Worm (Caenorhabditis elegans) whole organism, young adult: ENCODE data around the gene Y37E11AM.3.

Experiments used
- B0019.2 ChIP-seq: fragments of 200-800 bp; sonication (Bioruptor generic); conservative IDR thresholded peaks from 2 replicates; pipeline ENCODE4 v1.3.6; 2022; ENCODE audit warnings: missing genetic modification reagents, missing genetic modification characterization, missing compliant biosample characterization
- B0336.3 ChIP-seq: fragments of 200-800 bp; sonication (Bioruptor generic); IDR thresholded peaks from 2 replicates; pipeline ENCODE4 v1.3.6; 2022; ENCODE audit warnings: missing genetic modification characterization, missing compliant biosample characterization
- C06A6.2 ChIP-seq: fragments of 200-800 bp; sonication (Bioruptor generic); conservative IDR thresholded peaks from 2 replicates; pipeline ENCODE4 v1.3.6; 2022; ENCODE audit warnings: missing genetic modification characterization, missing compliant biosample characterization
- D2030.7 ChIP-seq: fragments of 200-800 bp; sonication (Bioruptor generic); IDR thresholded peaks from 2 replicates; pipeline ENCODE4 v1.3.6; 2022; ENCODE audit warnings: missing genetic modification reagents, missing genetic modification characterization, missing compliant biosample characterization
- F23B12.7 ChIP-seq: sonication (generic microtip); optimal IDR thresholded peaks from 2 replicates; lab custom pipeline; 2017; ENCODE audit warnings: missing genetic modification characterization, mild to moderate bottlenecking, missing compliant biosample characterization, antibody characterized with exemption, moderate library complexity; ENCODE audit not compliant: insufficient read depth
- F33H1.4 ChIP-seq: fragments of 200-800 bp; sonication (Bioruptor generic); IDR thresholded peaks from 2 replicates; pipeline ENCODE4 v1.3.6; 2022; ENCODE audit warnings: missing genetic modification reagents, missing genetic modification characterization, missing compliant biosample characterization
- F37B4.10 ChIP-seq: fragments of 200-800 bp; sonication (Bioruptor generic); IDR thresholded peaks from 2 replicates; pipeline ENCODE4 v1.3.6; 2022; ENCODE audit warnings: missing genetic modification characterization, missing compliant biosample characterization
- F57A8.1 ChIP-seq: fragments of 200-800 bp; sonication (Bioruptor generic); optimal IDR thresholded peaks from 2 replicates; lab custom pipeline; 2018; ENCODE audit warnings: mild to moderate bottlenecking, missing genetic modification characterization, moderate library complexity, missing compliant biosample characterization
- F57C9.4 ChIP-seq: sonication (generic microtip); optimal IDR thresholded peaks from 2 replicates; lab custom pipeline; 2017; ENCODE audit warnings: mild to moderate bottlenecking, missing genetic modification characterization, missing compliant biosample characterization
- K12H6.12 ChIP-seq: fragments of 200-800 bp; sonication (Bioruptor generic); optimal IDR thresholded peaks from 2 replicates; lab custom pipeline; 2018; ENCODE audit warnings: mild to moderate bottlenecking, missing genetic modification characterization, missing compliant biosample characterization
- T26A5.8 ChIP-seq: sonication (generic microtip); optimal IDR thresholded peaks from 2 replicates; lab custom pipeline; 2016; ENCODE audit warnings: missing genetic modification characterization, missing compliant biosample characterization
- Y56A3A.18 ChIP-seq: fragments of 200-800 bp; sonication (Bioruptor generic); IDR thresholded peaks from 2 replicates; pipeline ENCODE4 v1.3.6; 2022; ENCODE audit warnings: missing genetic modification reagents, missing genetic modification characterization, missing compliant biosample characterization
- Y79H2A.3 ChIP-seq: fragments of 200-800 bp; sonication (Bioruptor generic); conservative IDR thresholded peaks from 2 replicates; pipeline ENCODE4 v1.3.6; 2022; ENCODE audit warnings: missing genetic modification reagents, missing genetic modification characterization, missing compliant biosample characterization
- atf-7 ChIP-seq: sonication (generic microtip); optimal IDR thresholded peaks from 2 replicates; lab custom pipeline; 2017; ENCODE audit warnings: mild to moderate bottlenecking, missing genetic modification characterization, missing compliant biosample characterization
- athp-1 ChIP-seq: sonication (generic microtip); optimal IDR thresholded peaks from 2 replicates; lab custom pipeline; 2017; ENCODE audit warnings: mild to moderate bottlenecking, missing genetic modification characterization, missing compliant biosample characterization
- attf-5 ChIP-seq: fragments of 200-800 bp; sonication (Bioruptor generic); optimal IDR thresholded peaks from 2 replicates; lab custom pipeline; 2018; ENCODE audit warnings: mild to moderate bottlenecking, missing genetic modification characterization, missing compliant biosample characterization
- bed-2 ChIP-seq: fragments of 200-800 bp; sonication (Bioruptor generic); IDR thresholded peaks from 2 replicates; pipeline ENCODE4 v1.3.6; 2022; ENCODE audit warnings: missing genetic modification reagents, missing genetic modification characterization, missing compliant biosample characterization
- cebp-1 ChIP-seq, 2 experiments: fragments of 200-800 bp in 1 of 2; sonication (Bioruptor generic) in 1 of 2; sonication (generic microtip) in 1 of 2; IDR thresholded peaks in 1 of 2; optimal IDR thresholded peaks in 1 of 2; 2 replicates each; pipeline versions ENCODE4 v1.3.6 to Lab custom; 2017 to 2022; ENCODE audit warnings: missing compliant biosample characterization in 2 of 2, missing genetic modification characterization in 2 of 2, mild to moderate bottlenecking in 1 of 2, missing genetic modification reagents in 1 of 2, moderate library complexity in 1 of 2
- ceh-27 ChIP-seq: fragments of 200-800 bp; sonication (Bioruptor generic); optimal IDR thresholded peaks from 2 replicates; lab custom pipeline; 2018; ENCODE audit warnings: mild to moderate bottlenecking, missing genetic modification characterization, moderate library complexity, missing compliant biosample characterization
- ceh-40 ChIP-seq: fragments of 200-800 bp; sonication (Bioruptor generic); IDR thresholded peaks from 2 replicates; pipeline ENCODE4 v1.3.6; 2022; ENCODE audit warnings: missing genetic modification characterization, missing compliant biosample characterization
- dox-1 ChIP-seq: fragments of 200-800 bp; sonication (Bioruptor generic); IDR thresholded peaks from 2 replicates; pipeline ENCODE4 v1.3.6; 2022; ENCODE audit warnings: missing genetic modification reagents, missing genetic modification characterization, missing compliant biosample characterization
- egl-44 ChIP-seq: fragments of 200-800 bp; sonication (Bioruptor generic); IDR thresholded peaks from 2 replicates; pipeline ENCODE4 v1.3.6; 2022; ENCODE audit warnings: missing genetic modification reagents, missing genetic modification characterization, missing compliant biosample characterization
- egrh-3 ChIP-seq: fragments of 200-800 bp; sonication (Bioruptor generic); IDR thresholded peaks from 2 replicates; pipeline ENCODE4 v1.3.6; 2022; ENCODE audit warnings: missing genetic modification reagents, missing genetic modification characterization, missing compliant biosample characterization
- hmg-1.2 ChIP-seq: fragments of 200-800 bp; sonication (Bioruptor generic); IDR thresholded peaks from 2 replicates; pipeline ENCODE4 v1.3.6; 2022; ENCODE audit warnings: missing genetic modification reagents, missing genetic modification characterization, missing compliant biosample characterization
- hmg-20 ChIP-seq: fragments of 200-800 bp; sonication (Bioruptor generic); IDR thresholded peaks from 2 replicates; pipeline ENCODE4 v1.3.6; 2022; ENCODE audit warnings: missing genetic modification reagents, missing genetic modification characterization, missing compliant biosample characterization
- let-526 ChIP-seq: fragments of 200-800 bp; sonication (Bioruptor generic); IDR thresholded peaks from 2 replicates; pipeline ENCODE4 v1.3.6; 2022; ENCODE audit warnings: missing genetic modification reagents, missing genetic modification characterization, missing compliant biosample characterization
- lin-40 ChIP-seq: sonication (generic microtip); optimal IDR thresholded peaks from 2 replicates; lab custom pipeline; 2016; ENCODE audit warnings: missing genetic modification characterization, mild to moderate bottlenecking, missing compliant biosample characterization, missing genotype, missing genetic modification reagents
- lin-54 ChIP-seq: fragments of 200-800 bp; sonication (Bioruptor generic); optimal IDR thresholded peaks from 2 replicates; lab custom pipeline; 2018; ENCODE audit warnings: mild to moderate bottlenecking, missing genetic modification characterization, missing compliant biosample characterization
- lsl-1 ChIP-seq: fragments of 200-800 bp; sonication (Bioruptor generic); optimal IDR thresholded peaks from 2 replicates; lab custom pipeline; 2018; ENCODE audit warnings: mild to moderate bottlenecking, missing genetic modification characterization, moderate library complexity, missing compliant biosample characterization
- madf-10 ChIP-seq: sonication (generic microtip); optimal IDR thresholded peaks from 2 replicates; lab custom pipeline; 2016; ENCODE audit warnings: mild to moderate bottlenecking, missing genetic modification characterization, missing compliant biosample characterization
- madf-3 ChIP-seq: fragments of 200-800 bp; sonication (Bioruptor generic); IDR thresholded peaks from 2 replicates; pipeline ENCODE4 v1.3.6; 2022; ENCODE audit warnings: missing genetic modification reagents, missing genetic modification characterization, missing compliant biosample characterization
- madf-8 ChIP-seq: fragments of 200-800 bp; sonication (Bioruptor generic); conservative IDR thresholded peaks from 2 replicates; pipeline ENCODE4 v1.3.6; 2022; ENCODE audit warnings: missing genetic modification reagents, missing genetic modification characterization, missing compliant biosample characterization
- mcd-1 ChIP-seq: fragments of 200-800 bp; sonication (Bioruptor generic); IDR thresholded peaks from 2 replicates; pipeline ENCODE4 v1.3.6; 2022; ENCODE audit warnings: missing genetic modification reagents, missing genetic modification characterization, missing compliant biosample characterization
- nfyb-1 ChIP-seq: fragments of 200-800 bp; sonication (Bioruptor generic); IDR thresholded peaks from 2 replicates; pipeline ENCODE4 v1.3.6; 2022; ENCODE audit warnings: missing genetic modification reagents, missing genetic modification characterization, missing compliant biosample characterization
- nhr-179 ChIP-seq: sonication (generic microtip); optimal IDR thresholded peaks from 2 replicates; lab custom pipeline; 2016; ENCODE audit warnings: mild to moderate bottlenecking, missing genetic modification characterization, missing compliant biosample characterization
- nhr-27 ChIP-seq: fragments of 200-800 bp; sonication (Bioruptor generic); optimal IDR thresholded peaks from 2 replicates; lab custom pipeline; 2018; ENCODE audit warnings: mild to moderate bottlenecking, missing genetic modification characterization, moderate library complexity, missing compliant biosample characterization
- nhr-80 ChIP-seq: sonication (generic microtip); optimal IDR thresholded peaks from 2 replicates; lab custom pipeline; 2016; ENCODE audit warnings: missing genetic modification characterization, missing compliant biosample characterization
- pbrm-1 ChIP-seq: fragments of 200-800 bp; sonication (Bioruptor generic); IDR thresholded peaks from 2 replicates; pipeline ENCODE4 v1.3.6; 2022; ENCODE audit warnings: missing genetic modification reagents, missing genetic modification characterization, missing compliant biosample characterization
- rec-8 ChIP-seq, 2 experiments: sonication (generic microtip); optimal IDR thresholded peaks; 2 replicates each; lab custom pipeline; 2016; ENCODE audit warnings: mild to moderate bottlenecking in 2 of 2, missing genetic modification characterization in 2 of 2, missing genetic modification reagents in 2 of 2, missing genotype in 2 of 2, missing biosample characterization in 1 of 2, missing compliant biosample characterization in 1 of 2, moderate library complexity in 1 of 2
- snpc-3.4 ChIP-seq: sonication (generic microtip); optimal IDR thresholded peaks from 2 replicates; lab custom pipeline; 2017; ENCODE audit warnings: missing genetic modification characterization, mild to moderate bottlenecking, missing compliant biosample characterization, antibody characterized with exemption, moderate library complexity, missing genotype, missing genetic modification reagents
- snpc-4 ChIP-seq, 5 experiments: fragments of 150-350 bp in 1 of 5; sonication (generic microtip) in 4 of 5; optimal IDR thresholded peaks; 2 replicates each; lab custom pipeline; 2014 to 2018; ENCODE audit warnings: missing genetic modification characterization in 5 of 5, missing biosample characterization in 3 of 5, antibody characterized with exemption in 2 of 5, mild to moderate bottlenecking in 2 of 5, missing compliant biosample characterization in 2 of 5, missing genotype in 2 of 5, moderate library complexity in 2 of 5, missing genetic modification reagents in 1 of 5
- tbp1 ChIP-seq: fragments of 200-800 bp; sonication (Bioruptor generic); optimal IDR thresholded peaks from 2 replicates; lab custom pipeline; 2018; ENCODE audit warnings: mild to moderate bottlenecking, missing genetic modification characterization, missing compliant biosample characterization
- tlf-1 ChIP-seq: fragments of 200-800 bp; sonication (Bioruptor generic); optimal IDR thresholded peaks from 2 replicates; lab custom pipeline; 2018; ENCODE audit warnings: mild to moderate bottlenecking, missing genetic modification characterization, missing compliant biosample characterization
- zfh-2 ChIP-seq: fragments of 200-800 bp; sonication (Bioruptor generic); conservative IDR thresholded peaks from 2 replicates; pipeline ENCODE4 v1.3.6; 2022; ENCODE audit warnings: missing genetic modification reagents, missing genetic modification characterization, missing compliant biosample characterization
- ztf-18 ChIP-seq: sonication (generic microtip); optimal IDR thresholded peaks from 2 replicates; lab custom pipeline; 2016; ENCODE audit warnings: missing genotype, mild to moderate bottlenecking, missing genetic modification characterization, missing compliant biosample characterization
- ztf-22 ChIP-seq: fragments of 200-800 bp; sonication (Bioruptor generic); optimal IDR thresholded peaks from 2 replicates; lab custom pipeline; 2018; ENCODE audit warnings: mild to moderate bottlenecking, missing genetic modification characterization, moderate library complexity, missing compliant biosample characterization
- ztf-26 ChIP-seq: sonication (generic microtip); optimal IDR thresholded peaks from 2 replicates; lab custom pipeline; 2017; ENCODE audit warnings: missing genetic modification characterization, missing compliant biosample characterization

Y37E11AM.3 gene

DNA sequence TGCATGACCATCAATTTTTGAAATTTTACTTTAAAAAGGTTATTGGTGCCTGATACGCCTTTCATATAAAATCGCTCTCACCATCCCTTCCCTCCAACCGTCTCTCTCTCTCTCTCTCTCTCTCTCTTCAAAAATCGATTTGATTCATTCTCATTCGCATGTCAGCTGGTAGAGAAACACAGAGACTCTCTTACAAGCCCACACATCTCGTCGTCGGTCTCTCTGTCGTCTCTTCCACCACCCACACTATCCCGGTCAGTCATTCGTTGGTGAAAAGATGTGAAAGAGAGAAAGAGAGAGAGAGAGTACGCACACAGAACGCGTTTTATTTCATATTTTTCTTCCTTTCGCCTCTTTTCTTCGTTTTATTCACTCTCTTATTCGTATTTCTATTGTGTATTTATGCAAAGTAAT is 23.5 kb upstream of the Y37E11AM.3 start:
- TF ChIP-seq atf-7 (tag; lab: Kevin White, UChicago) (peak; percentile 32), F57C9.4 (no peak), Y79H2A.3 (GFP tag; lab: Robert Waterston, UW) (no peak), F57A8.1 (GFP tag; lab: Kevin White, UChicago) (no peak), dox-1 (GFP tag; lab: Robert Waterston, UW) (peak; percentile 67; the same call in 1 of the 2 replicates), zfh-2 (peak; percentile 71), lin-54 (GFP tag; lab: Kevin White, UChicago) (peak; percentile 28), B0019.2 (GFP tag; lab: Robert Waterston, UW) (no peak), egl-44 (GFP tag; lab: Robert Waterston, UW) (no peak), hmg-20 (GFP tag; lab: Robert Waterston, UW) (0 out of 2 replicates have a peak, but pooled peaks have one; percentile 24), ztf-22 (GFP tag; lab: Kevin White, UChicago) (peak; percentile 3), cebp-1 (GFP tag; IDR thresholded peaks at IDR 0.05; lab: Robert Waterston, UW) (no peak), cebp-1 (tag; optimal IDR thresholded peaks at IDR 0.05; lab: Kevin White, UChicago) (peak; percentile 79), bed-2 (GFP tag; lab: Robert Waterston, UW) (no peak), nhr-179 (no peak), F23B12.7 (tag; lab: Kevin White, UChicago) (peak; percentile 17), B0336.3 (GFP tag; lab: Robert Waterston, UW) (peak; percentile 69; the same call in 1 of the 2 replicates), ceh-27 (GFP tag; lab: Kevin White, UChicago) (peak; percentile 38), madf-10 (tag; lab: Kevin White, UChicago) (peak; percentile 36), C06A6.2 (GFP tag; lab: Robert Waterston, UW) (no peak), snpc-4 (GFP tag; optimal IDR thresholded peaks at IDR 0.05; lab: Kevin White, UChicago) (no peak), snpc-4 (tag; optimal IDR thresholded peaks at IDR 0.05; lab: Kevin White, UChicago) (peak in 2 of 4 experiments; percentile 31 to 75), pbrm-1 (GFP tag; lab: Robert Waterston, UW) (no peak; the same call in 1 of the 2 replicates), attf-5 (peak; percentile 75), athp-1 (peak; percentile 18), lsl-1 (GFP tag; lab: Kevin White, UChicago) (no peak), lin-40 (tag; lab: Kevin White, UChicago) (peak; percentile 60), Y56A3A.18 (GFP tag; lab: Robert Waterston, UW) (no peak), ztf-18 (tag; lab: Kevin White, UChicago) (no peak), nhr-27 (tag; lab: Kevin White, UChicago) (no peak), tbp1 (GFP tag; lab: Kevin White, UChicago) (peak; percentile 20), nhr-80 (peak; percentile 48), ztf-26 (tag; lab: Kevin White, UChicago) (peak; percentile 20), nfyb-1 (GFP tag; lab: Robert Waterston, UW) (peak; percentile 25; the same call in 1 of the 2 replicates), hmg-1.2 (GFP tag; lab: Robert Waterston, UW) (peak; percentile 87), ceh-40 (no peak), rec-8 (tag; optimal IDR thresholded peaks at IDR 0.05; lab: Kevin White, UChicago) (no peak), snpc-3.4 (tag; lab: Kevin White, UChicago) (no peak), egrh-3 (GFP tag; lab: Robert Waterston, UW) (peak; percentile 28; the same call in 1 of the 2 replicates), madf-8 (GFP tag; lab: Robert Waterston, UW) (no peak), D2030.7 (no peak), madf-3 (no peak), mcd-1 (GFP tag; lab: Robert Waterston, UW) (peak; percentile 67), K12H6.12 (tag; lab: Kevin White, UChicago) (peak; percentile 72), tlf-1 (no peak), let-526 (no peak), F37B4.10 (GFP tag; lab: Robert Waterston, UW) (no peak), F33H1.4 (GFP tag; lab: Robert Waterston, UW) (no peak), T26A5.8 (tag; lab: Kevin White, UChicago) (no peak)
